Worm (Caenorhabditis elegans) whole organism, young adult: Measurements from ENCODE around the gene nhr-230.

ENCODE experiments used
- T26A5.8 ChIP-seq: sonication (generic microtip); optimal IDR thresholded peaks from 2 replicates; lab custom pipeline; 2016; ENCODE audit warnings: missing genetic modification characterization, missing compliant biosample characterization
- ekl-4 ChIP-seq: fragments of 200-800 bp; sonication (Bioruptor generic); IDR thresholded peaks from 2 replicates; pipeline ENCODE4 v1.3.6; 2022; ENCODE audit warnings: missing genetic modification reagents, missing genetic modification characterization, missing compliant biosample characterization
- hmg-1.2 ChIP-seq: fragments of 200-800 bp; sonication (Bioruptor generic); IDR thresholded peaks from 2 replicates; pipeline ENCODE4 v1.3.6; 2022; ENCODE audit warnings: missing genetic modification reagents, missing genetic modification characterization, missing compliant biosample characterization

ce11 chrV:18870955-18871354 is 24.4 kb downstream of the nhr-230 start:
- TF ChIP-seq ekl-4 (GFP tag; lab: Robert Waterston, UW) (no peak), hmg-1.2 (GFP tag; lab: Robert Waterston, UW) (no peak), T26A5.8 (tag; lab: Kevin White, UChicago) (no peak)
